Fruit fly (Drosophila melanogaster) whole organism, embryonic: Measurements from ENCODE around the gene Mis12.

ENCODE experiments used
- B-H1 ChIP-seq: fragments of 200-800 bp; sonication (Bioruptor generic); IDR thresholded peaks from 3 replicates; pipeline ENCODE4 v1.3.6; 2022; ENCODE audit warnings: missing biosample characterization, missing genetic modification characterization
- Bgb ChIP-seq: fragments of 200-800 bp; sonication (Bioruptor generic); IDR thresholded peaks from 2 replicates; pipeline ENCODE4 v1.3.6; 2022; ENCODE audit warnings: missing biosample characterization, missing genetic modification characterization; ENCODE audit not compliant: partially characterized antibody
- Bteb2 ChIP-seq: fragments of 200-800 bp; sonication (Bioruptor generic); optimal IDR thresholded peaks from 2 replicates; lab custom pipeline; 2016; ENCODE audit warnings: missing biosample characterization, missing genetic modification characterization
- CG11247 ChIP-seq: fragments of 200-800 bp; sonication (Bioruptor generic); IDR thresholded peaks from 2 replicates; pipeline ENCODE4 v1.3.6; 2022; ENCODE audit warnings: missing biosample characterization, missing genetic modification characterization
- CG11695 ChIP-seq: fragments of 200-800 bp; sonication (Bioruptor generic); IDR thresholded peaks from 3 replicates; pipeline ENCODE4 v1.3.6; 2022; ENCODE audit warnings: missing biosample characterization, missing genetic modification characterization
- CG11723 ChIP-seq: fragments of 200-800 bp; sonication (Bioruptor generic); optimal IDR thresholded peaks from 2 replicates; lab custom pipeline; 2017; ENCODE audit warnings: missing biosample characterization, mild to moderate bottlenecking, missing genetic modification characterization
- CG12659 ChIP-seq: fragments of 200-800 bp; sonication (Bioruptor generic); optimal IDR thresholded peaks from 3 replicates; lab custom pipeline; 2017; ENCODE audit warnings: mild to moderate bottlenecking, missing biosample characterization, missing genetic modification reagents, missing genetic modification characterization
- CG14667 ChIP-seq: fragments of 200-800 bp; sonication (Bioruptor generic); IDR thresholded peaks from 2 replicates; pipeline ENCODE4 v1.3.6; 2022; ENCODE audit warnings: missing biosample characterization, missing genetic modification characterization
- CG18011 ChIP-seq: fragments of 200-800 bp; sonication (Bioruptor generic); optimal IDR thresholded peaks from 2 replicates; lab custom pipeline; 2017; ENCODE audit warnings: missing biosample characterization, missing genetic modification characterization, mild to moderate bottlenecking, moderate library complexity, missing genotype
- CG18764 ChIP-seq: fragments of 200-800 bp; sonication (Bioruptor generic); optimal IDR thresholded peaks from 3 replicates; lab custom pipeline; 2016; ENCODE audit warnings: missing biosample characterization, missing genetic modification characterization
- CG2712 ChIP-seq: fragments of 200-800 bp; optimal IDR thresholded peaks from 3 replicates; lab custom pipeline; 2019; ENCODE audit warnings: missing biosample characterization, mild to moderate bottlenecking, missing genetic modification characterization, moderate library complexity
- CG32532 ChIP-seq: fragments of 200-800 bp; sonication (Bioruptor generic); IDR thresholded peaks from 2 replicates; pipeline ENCODE4 v1.3.6; 2022; ENCODE audit warnings: missing biosample characterization, missing genetic modification characterization
- CG5180 ChIP-seq: fragments of 200-800 bp; sonication (Bioruptor generic); optimal IDR thresholded peaks from 3 replicates; lab custom pipeline; 2017; ENCODE audit warnings: missing biosample characterization, missing genetic modification characterization, mild to moderate bottlenecking, moderate library complexity, missing genetic modification reagents
- CG5953 ChIP-seq: fragments of 200-800 bp; sonication (Bioruptor generic); IDR thresholded peaks from 2 replicates; pipeline ENCODE4 v1.3.6; 2022; ENCODE audit warnings: missing biosample characterization, missing genetic modification characterization
- CG6854 ChIP-seq: fragments of 200-800 bp; sonication (Bioruptor generic); optimal IDR thresholded peaks from 3 replicates; lab custom pipeline; 2017; ENCODE audit warnings: missing biosample characterization, mild to moderate bottlenecking, missing genetic modification characterization
- CG7372 ChIP-seq: fragments of 200-800 bp; sonication (Bioruptor generic); IDR thresholded peaks from 2 replicates; pipeline ENCODE4 v1.3.6; 2022; ENCODE audit warnings: missing biosample characterization, missing genetic modification characterization
- CG8388 ChIP-seq: fragments of 200-800 bp; sonication (Bioruptor generic); optimal IDR thresholded peaks from 2 replicates; lab custom pipeline; 2019; ENCODE audit warnings: missing biosample characterization, mild to moderate bottlenecking, missing genetic modification characterization, moderate library complexity
- CG9817 ChIP-seq: fragments of 200-800 bp; sonication (Bioruptor generic); optimal IDR thresholded peaks from 2 replicates; lab custom pipeline; 2018; ENCODE audit warnings: missing biosample characterization, mild to moderate bottlenecking, missing genetic modification characterization, moderate library complexity
- CoRest ChIP-seq: fragments of 200-800 bp; sonication (Bioruptor generic); optimal IDR thresholded peaks from 3 replicates; lab custom pipeline; 2018; ENCODE audit warnings: missing biosample characterization, mild to moderate bottlenecking, missing genetic modification characterization, moderate library complexity
- Doc3 ChIP-seq: fragments of 200-800 bp; sonication (Bioruptor generic); IDR thresholded peaks from 3 replicates; pipeline ENCODE4 v1.3.6; 2022; ENCODE audit warnings: missing biosample characterization, missing genetic modification characterization; ENCODE audit not compliant: partially characterized antibody
- Drgx ChIP-seq: fragments of 200-800 bp; sonication (Bioruptor generic); IDR thresholded peaks from 2 replicates; pipeline ENCODE4 v1.3.6; 2022; ENCODE audit warnings: missing biosample characterization, missing genetic modification characterization
- H2.0 ChIP-seq: fragments of 200-800 bp; sonication (Bioruptor generic); IDR thresholded peaks from 2 replicates; pipeline ENCODE4 v1.3.6; 2022; ENCODE audit warnings: missing biosample characterization, missing genetic modification characterization
- HLH3B ChIP-seq: fragments of 200-800 bp; sonication (Bioruptor generic); IDR thresholded peaks from 2 replicates; pipeline ENCODE4 v1.3.6; 2022; ENCODE audit warnings: missing biosample characterization, missing genetic modification characterization
- HLH54F ChIP-seq: fragments of 200-800 bp; sonication (Bioruptor generic); optimal IDR thresholded peaks from 3 replicates; lab custom pipeline; 2016; ENCODE audit warnings: missing biosample characterization, missing genetic modification characterization
- HLHmδ ChIP-seq: fragments of 200-800 bp; sonication (Bioruptor generic); optimal IDR thresholded peaks from 2 replicates; lab custom pipeline; 2018; ENCODE audit warnings: missing biosample characterization, mild to moderate bottlenecking, missing genetic modification characterization, moderate library complexity
- Hr51 ChIP-seq, 2 experiments: fragments of 200-800 bp; sonication (Bioruptor generic); optimal IDR thresholded peaks; 2 replicates in 1 of 2; 3 replicates in 1 of 2; lab custom pipeline; 2016 to 2018; ENCODE audit warnings: missing biosample characterization in 2 of 2, missing genetic modification characterization in 2 of 2, mild to moderate bottlenecking in 1 of 2, moderate library complexity in 1 of 2
- Jarid2 ChIP-seq: fragments of 200-800 bp; sonication (Bioruptor generic); optimal IDR thresholded peaks from 3 replicates; lab custom pipeline; 2017; ENCODE audit warnings: mild to moderate bottlenecking, missing biosample characterization, missing genetic modification reagents, missing genetic modification characterization
- Kr ChIP-seq: fragments of 200-800 bp; sonication (Bioruptor generic); optimal IDR thresholded peaks from 2 replicates; lab custom pipeline; 2017; ENCODE audit warnings: missing biosample characterization, mild to moderate bottlenecking, missing genetic modification characterization
- Opbp ChIP-seq: fragments of 200-800 bp; sonication (Bioruptor generic); IDR thresholded peaks from 3 replicates; pipeline ENCODE4 v1.3.6; 2022; ENCODE audit warnings: missing biosample characterization, missing genetic modification characterization; ENCODE audit not compliant: partially characterized antibody
- Tbp ChIP-seq: fragments of >200 bp; optimal IDR thresholded peaks from 2 replicates; lab custom pipeline; 2018; ENCODE audit warnings: missing biosample characterization, missing genetic modification characterization
- ato ChIP-seq: fragments of 200-800 bp; sonication (Bioruptor generic); IDR thresholded peaks from 2 replicates; pipeline ENCODE4 v1.3.6; 2022; ENCODE audit warnings: missing biosample characterization, missing genetic modification characterization; ENCODE audit not compliant: partially characterized antibody
- chinmo ChIP-seq: fragments of 200-800 bp; sonication (Bioruptor generic); IDR thresholded peaks from 4 replicates; pipeline ENCODE4 v1.3.6; 2022; ENCODE audit warnings: missing biosample characterization, missing genetic modification characterization; ENCODE audit not compliant: partially characterized antibody
- ci ChIP-seq: fragments of 200-800 bp; sonication (Bioruptor generic); IDR thresholded peaks from 3 replicates; pipeline ENCODE4 v1.3.6; 2022; ENCODE audit warnings: missing biosample characterization, missing genetic modification characterization
- en ChIP-seq: fragments of 200-800 bp; sonication (Bioruptor generic); optimal IDR thresholded peaks from 2 replicates; lab custom pipeline; 2016; ENCODE audit warnings: missing biosample characterization, missing genetic modification characterization
- fd3F ChIP-seq: fragments of 200-800 bp; sonication (Bioruptor generic); optimal IDR thresholded peaks from 2 replicates; lab custom pipeline; 2018; ENCODE audit warnings: missing biosample characterization, mild to moderate bottlenecking, missing genetic modification characterization, moderate library complexity
- fd96Cb ChIP-seq: fragments of 200-800 bp; sonication (Bioruptor generic); optimal IDR thresholded peaks from 2 replicates; lab custom pipeline; 2018; ENCODE audit warnings: missing biosample characterization, mild to moderate bottlenecking, missing genetic modification characterization, moderate library complexity
- hb ChIP-seq: fragments of 200-800 bp; sonication (Bioruptor generic); IDR thresholded peaks from 3 replicates; pipeline ENCODE4 v1.3.6; 2022; ENCODE audit warnings: missing biosample characterization, missing genetic modification characterization; ENCODE audit not compliant: partially characterized antibody
- klu ChIP-seq: fragments of 200-800 bp; sonication (Bioruptor generic); IDR thresholded peaks from 2 replicates; pipeline ENCODE4 v1.3.6; 2022; ENCODE audit warnings: missing biosample characterization, missing genetic modification characterization
- mirr ChIP-seq: fragments of 200-800 bp; sonication (Bioruptor generic); optimal IDR thresholded peaks from 3 replicates; lab custom pipeline; 2018; ENCODE audit warnings: missing biosample characterization, mild to moderate bottlenecking, missing genetic modification characterization
- pfk ChIP-seq: fragments of 200-800 bp; sonication (Bioruptor generic); optimal IDR thresholded peaks from 2 replicates; lab custom pipeline; 2018; ENCODE audit warnings: missing biosample characterization, mild to moderate bottlenecking, missing genetic modification characterization, moderate library complexity
- pzg ChIP-seq: fragments of 200-800 bp; sonication (Bioruptor generic); optimal IDR thresholded peaks from 3 replicates; lab custom pipeline; 2018; ENCODE audit warnings: missing biosample characterization, mild to moderate bottlenecking, missing genetic modification characterization, moderate library complexity
- sima ChIP-seq: fragments of 200-800 bp; sonication (Bioruptor generic); optimal IDR thresholded peaks from 2 replicates; lab custom pipeline; 2016; ENCODE audit warnings: missing biosample characterization, missing genetic modification characterization
- sna ChIP-seq: fragments of 200-800 bp; sonication (Bioruptor generic); IDR thresholded peaks from 2 replicates; pipeline ENCODE4 v1.3.6; 2022; ENCODE audit warnings: missing biosample characterization, missing genetic modification characterization; ENCODE audit not compliant: partially characterized antibody
- sob ChIP-seq: fragments of 200-800 bp; sonication (Bioruptor generic); IDR thresholded peaks from 2 replicates; pipeline ENCODE4 v1.3.6; 2022; ENCODE audit warnings: missing biosample characterization, missing genetic modification characterization
- tx ChIP-seq: fragments of 200-800 bp; sonication (Bioruptor generic); optimal IDR thresholded peaks from 2 replicates; lab custom pipeline; 2016; ENCODE audit warnings: missing biosample characterization, missing genetic modification characterization
- unc-4 ChIP-seq: fragments of 200-800 bp; sonication (Bioruptor generic); IDR thresholded peaks from 2 replicates; pipeline ENCODE4 v1.3.6; 2022; ENCODE audit warnings: missing biosample characterization, missing genetic modification characterization; ENCODE audit not compliant: partially characterized antibody
- vfl ChIP-seq: fragments of 200-800 bp; sonication (Bioruptor generic); optimal IDR thresholded peaks from 2 replicates; lab custom pipeline; 2016; ENCODE audit warnings: missing biosample characterization, missing genetic modification characterization
- wor ChIP-seq: fragments of 200-800 bp; sonication (Bioruptor generic); IDR thresholded peaks from 2 replicates; pipeline ENCODE4 v1.3.6; 2022; ENCODE audit warnings: missing biosample characterization, missing genetic modification characterization

Gene Mis12

DNA sequence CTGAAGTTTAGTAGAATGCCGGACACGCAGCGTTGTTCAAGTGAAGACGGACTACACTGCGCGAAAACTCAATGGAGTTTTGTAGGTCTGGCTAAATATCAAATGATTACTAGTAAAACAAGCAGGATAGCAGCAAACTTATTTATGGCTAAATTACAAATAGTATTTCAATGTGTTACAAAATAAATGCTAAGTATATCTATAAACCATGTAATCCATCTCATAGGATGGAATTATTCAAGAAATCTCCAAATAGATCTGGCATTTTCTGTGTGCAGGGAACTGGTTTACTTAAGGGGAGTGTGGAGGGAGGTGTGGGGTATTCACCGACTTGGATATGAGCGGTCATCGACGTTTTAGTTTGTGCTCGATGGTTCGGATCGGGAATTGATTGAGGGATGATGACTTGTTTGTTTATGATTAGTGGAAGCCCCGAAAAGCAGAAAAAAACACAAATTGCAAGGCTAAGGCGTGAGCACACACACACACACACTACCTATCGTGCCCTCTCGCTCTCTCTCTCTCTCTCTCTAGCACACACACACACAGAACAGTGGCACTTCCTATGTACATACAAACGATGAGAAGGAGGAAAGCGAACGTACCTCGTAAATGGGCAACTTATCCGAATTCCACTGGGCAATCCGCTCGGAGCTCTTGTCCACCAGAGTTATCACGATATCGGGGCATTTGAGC is 4.9 kb downstream of the Mis12 start (continued):
- peak; percentile 75 for TF ChIP-seq en
- peak; percentile 89 for TF ChIP-seq CG2712 (tag; lab: Kevin White, UChicago)
- TF ChIP-seq Hr51 (GFP tag; optimal IDR thresholded peaks at IDR 0.05; lab: Kevin White, UChicago): peak; percentile 52 to 87
- TF ChIP-seq B-H1 (GFP tag; lab: Robert Waterston, UW): peak; percentile 42; the same call in 1 of the 3 replicates
- peak; percentile 79 for TF ChIP-seq CG11723
- peak; percentile 35; the same call in 1 of the 2 replicates for TF ChIP-seq CG5953 (GFP tag; lab: Robert Waterston, UW)
- no peak for TF ChIP-seq Opbp (GFP tag; lab: Robert Waterston, UW)
- TF ChIP-seq tx (GFP tag; lab: Kevin White, UChicago): peak; percentile 78
- TF ChIP-seq HLH3B (GFP tag; lab: Robert Waterston, UW): peak; percentile 70; the same call in 1 of the 2 replicates
- no peak for TF ChIP-seq sna (GFP tag; lab: Robert Waterston, UW)
- TF ChIP-seq hb (GFP tag; lab: Robert Waterston, UW): no peak
- peak; percentile 16 for TF ChIP-seq mirr (GFP tag; lab: Kevin White, UChicago)
- peak; percentile 56 for TF ChIP-seq CG9817
- peak; percentile 56 for TF ChIP-seq vfl (GFP tag; lab: Kevin White, UChicago)
- peak; percentile 64 for TF ChIP-seq CG14667 (GFP tag; lab: Robert Waterston, UW)
- peak; percentile 70 for TF ChIP-seq Drgx
- peak; percentile 74 for TF ChIP-seq fd3F (GFP tag; lab: Kevin White, UChicago)
- TF ChIP-seq H2.0 (GFP tag; lab: Robert Waterston, UW): peak; percentile 67
- no peak for TF ChIP-seq Kr (GFP tag; lab: Kevin White, UChicago)
- TF ChIP-seq CoRest (tag; lab: Kevin White, UChicago): peak; percentile 88
- no peak for TF ChIP-seq chinmo (GFP tag; lab: Robert Waterston, UW)
- TF ChIP-seq klu (GFP tag; lab: Robert Waterston, UW): peak; percentile 39; the same call in 1 of the 2 replicates
- no peak for TF ChIP-seq Bgb (GFP tag; lab: Robert Waterston, UW)
- 0 out of 2 replicates have a peak, but pooled peaks have one; percentile 24 for TF ChIP-seq CG11247
- TF ChIP-seq fd96Cb (tag; lab: Kevin White, UChicago): peak; percentile 85
- peak; percentile 77 for TF ChIP-seq CG32532
- peak; percentile 75 for TF ChIP-seq Bteb2 (GFP tag; lab: Kevin White, UChicago)
- TF ChIP-seq ci: peak; percentile 82
- TF ChIP-seq sob (GFP tag; lab: Robert Waterston, UW): peak; percentile 71
- peak; percentile 84 for TF ChIP-seq CG8388 (GFP tag; lab: Kevin White, UChicago)
- no peak for TF ChIP-seq pzg (GFP tag; lab: Kevin White, UChicago)
- TF ChIP-seq CG5180 (GFP tag; lab: Kevin White, UChicago): no peak
- peak; percentile 63 for TF ChIP-seq CG18764 (GFP tag; lab: Kevin White, UChicago)
- TF ChIP-seq unc-4 (GFP tag; lab: Robert Waterston, UW): no peak
- TF ChIP-seq CG11695 (GFP tag; lab: Robert Waterston, UW): peak; percentile 84
- TF ChIP-seq ato (GFP tag; lab: Robert Waterston, UW): no peak
- TF ChIP-seq wor (GFP tag; lab: Robert Waterston, UW): peak; percentile 50; the same call in 1 of the 2 replicates
- TF ChIP-seq Jarid2: no peak
- TF ChIP-seq HLH54F (GFP tag; lab: Kevin White, UChicago): peak; percentile 75
- TF ChIP-seq CG18011: peak; percentile 60
- peak; percentile 27 for TF ChIP-seq sima
- no peak for TF ChIP-seq Tbp (GFP tag; lab: Kevin White, UChicago)
- no peak for TF ChIP-seq HLHmδ (GFP tag; lab: Kevin White, UChicago)
- no peak for TF ChIP-seq Doc3 (GFP tag; lab: Robert Waterston, UW)
- no peak for TF ChIP-seq pfk
- TF ChIP-seq CG7372: peak; percentile 75
- peak; percentile 76 for TF ChIP-seq CG12659
- peak; percentile 58 for TF ChIP-seq CG6854 (GFP tag; lab: Kevin White, UChicago)
